Worm (Caenorhabditis elegans) whole organism, young adult: ENCODE results near the gene dtmk-1.

Source experiments
- B0261.1 ChIP-seq: sonication (generic microtip); optimal IDR thresholded peaks from 2 replicates; lab custom pipeline; 2016; ENCODE audit warnings: mild to moderate bottlenecking, missing genetic modification characterization, moderate library complexity, missing compliant biosample characterization
- C06A6.2 ChIP-seq: fragments of 200-800 bp; sonication (Bioruptor generic); conservative IDR thresholded peaks from 2 replicates; pipeline ENCODE4 v1.3.6; 2022; ENCODE audit warnings: missing genetic modification characterization, missing compliant biosample characterization
- C17E4.6 ChIP-seq: fragments of 200-800 bp; sonication (Bioruptor generic); IDR thresholded peaks from 2 replicates; pipeline ENCODE4 v1.3.6; 2022; ENCODE audit warnings: missing genetic modification reagents, missing genetic modification characterization, missing compliant biosample characterization
- F10E7.11 ChIP-seq: sonication (generic microtip); optimal IDR thresholded peaks from 2 replicates; lab custom pipeline; 2017; ENCODE audit warnings: mild to moderate bottlenecking, missing genetic modification characterization, moderate library complexity, missing compliant biosample characterization
- F55B11.4 ChIP-seq: sonication (generic microtip); optimal IDR thresholded peaks from 2 replicates; lab custom pipeline; 2016; ENCODE audit warnings: missing compliant biosample characterization, missing genetic modification characterization, borderline replicate concordance; ENCODE audit not compliant: insufficient read depth
- K12H6.12 ChIP-seq: fragments of 200-800 bp; sonication (Bioruptor generic); optimal IDR thresholded peaks from 2 replicates; lab custom pipeline; 2018; ENCODE audit warnings: mild to moderate bottlenecking, missing genetic modification characterization, missing compliant biosample characterization
- Y56A3A.18 ChIP-seq: fragments of 200-800 bp; sonication (Bioruptor generic); IDR thresholded peaks from 2 replicates; pipeline ENCODE4 v1.3.6; 2022; ENCODE audit warnings: missing genetic modification reagents, missing genetic modification characterization, missing compliant biosample characterization
- ama-1 ChIP-seq, 3 experiments: fragments of 150-350 bp in 1 of 3; sonication (generic microtip) in 2 of 3; optimal IDR thresholded peaks; 2 replicates each; lab custom pipeline; 2014 to 2018; ENCODE audit warnings: missing biosample characterization in 2 of 3, missing genetic modification characterization in 2 of 3, missing genetic modification reagents in 2 of 3
- attf-3 ChIP-seq: fragments of 200-800 bp; sonication (Bioruptor generic); conservative IDR thresholded peaks from 2 replicates; pipeline ENCODE4 v1.3.6; 2022; ENCODE audit warnings: missing genetic modification reagents, missing genetic modification characterization, missing compliant biosample characterization
- ccch-3 ChIP-seq: fragments of 200-800 bp; sonication (Bioruptor generic); optimal IDR thresholded peaks from 2 replicates; lab custom pipeline; 2018; ENCODE audit warnings: mild to moderate bottlenecking, missing genetic modification characterization, missing compliant biosample characterization
- ceh-27 ChIP-seq: fragments of 200-800 bp; sonication (Bioruptor generic); optimal IDR thresholded peaks from 2 replicates; lab custom pipeline; 2018; ENCODE audit warnings: mild to moderate bottlenecking, missing genetic modification characterization, moderate library complexity, missing compliant biosample characterization
- ceh-91 ChIP-seq: fragments of 200-800 bp; sonication (Bioruptor generic); IDR thresholded peaks from 2 replicates; pipeline ENCODE4 v1.3.6; 2022; ENCODE audit warnings: missing genetic modification reagents, missing genetic modification characterization, missing compliant biosample characterization
- dpl-1 ChIP-seq: fragments of 150-350 bp; optimal IDR thresholded peaks from 2 replicates; lab custom pipeline; 2014; ENCODE audit warnings: missing biosample characterization, missing genetic modification reagents, missing genetic modification characterization
- egrh-3 ChIP-seq: fragments of 200-800 bp; sonication (Bioruptor generic); IDR thresholded peaks from 2 replicates; pipeline ENCODE4 v1.3.6; 2022; ENCODE audit warnings: missing genetic modification reagents, missing genetic modification characterization, missing compliant biosample characterization
- hrde-1 ChIP-seq: sonication (generic microtip); optimal IDR thresholded peaks from 2 replicates; lab custom pipeline; 2016; ENCODE audit warnings: missing genetic modification characterization, mild to moderate bottlenecking, missing compliant biosample characterization, moderate library complexity, missing genotype, missing genetic modification reagents, borderline replicate concordance
- lin-54 ChIP-seq: fragments of 200-800 bp; sonication (Bioruptor generic); optimal IDR thresholded peaks from 2 replicates; lab custom pipeline; 2018; ENCODE audit warnings: mild to moderate bottlenecking, missing genetic modification characterization, missing compliant biosample characterization
- lsl-1 ChIP-seq: fragments of 200-800 bp; sonication (Bioruptor generic); optimal IDR thresholded peaks from 2 replicates; lab custom pipeline; 2018; ENCODE audit warnings: mild to moderate bottlenecking, missing genetic modification characterization, moderate library complexity, missing compliant biosample characterization
- madf-3 ChIP-seq: fragments of 200-800 bp; sonication (Bioruptor generic); IDR thresholded peaks from 2 replicates; pipeline ENCODE4 v1.3.6; 2022; ENCODE audit warnings: missing genetic modification reagents, missing genetic modification characterization, missing compliant biosample characterization
- nfya-1 ChIP-seq: sonication (generic microtip); optimal IDR thresholded peaks from 2 replicates; lab custom pipeline; 2017; ENCODE audit warnings: antibody characterized with exemption, missing compliant biosample characterization, missing genetic modification characterization, borderline replicate concordance; ENCODE audit not compliant: insufficient read depth
- nfyb-1 ChIP-seq: fragments of 200-800 bp; sonication (Bioruptor generic); IDR thresholded peaks from 2 replicates; pipeline ENCODE4 v1.3.6; 2022; ENCODE audit warnings: missing genetic modification reagents, missing genetic modification characterization, missing compliant biosample characterization
- nhr-179 ChIP-seq: sonication (generic microtip); optimal IDR thresholded peaks from 2 replicates; lab custom pipeline; 2016; ENCODE audit warnings: mild to moderate bottlenecking, missing genetic modification characterization, missing compliant biosample characterization
- pha-4 ChIP-seq: fragments of 150-350 bp; sonication (generic microtip); optimal IDR thresholded peaks from 2 replicates; lab custom pipeline; 2014; ENCODE audit warnings: missing biosample characterization, missing genetic modification reagents, missing genetic modification characterization
- repo-1 ChIP-seq: sonication (generic microtip); optimal IDR thresholded peaks from 2 replicates; lab custom pipeline; 2017; ENCODE audit warnings: mild to moderate bottlenecking, missing genetic modification characterization, missing compliant biosample characterization
- snpc-4 ChIP-seq, 5 experiments: fragments of 150-350 bp in 1 of 5; sonication (generic microtip) in 4 of 5; optimal IDR thresholded peaks; 2 replicates each; lab custom pipeline; 2014 to 2018; ENCODE audit warnings: missing genetic modification characterization in 5 of 5, missing biosample characterization in 3 of 5, antibody characterized with exemption in 2 of 5, mild to moderate bottlenecking in 2 of 5, missing compliant biosample characterization in 2 of 5, missing genotype in 2 of 5, moderate library complexity in 2 of 5, missing genetic modification reagents in 1 of 5
- tbx-9 ChIP-seq: sonication (generic microtip); optimal IDR thresholded peaks from 2 replicates; lab custom pipeline; 2016; ENCODE audit warnings: borderline replicate concordance, missing genetic modification characterization, inconsistent platforms, missing compliant biosample characterization

dtmk-1 gene

DNA sequence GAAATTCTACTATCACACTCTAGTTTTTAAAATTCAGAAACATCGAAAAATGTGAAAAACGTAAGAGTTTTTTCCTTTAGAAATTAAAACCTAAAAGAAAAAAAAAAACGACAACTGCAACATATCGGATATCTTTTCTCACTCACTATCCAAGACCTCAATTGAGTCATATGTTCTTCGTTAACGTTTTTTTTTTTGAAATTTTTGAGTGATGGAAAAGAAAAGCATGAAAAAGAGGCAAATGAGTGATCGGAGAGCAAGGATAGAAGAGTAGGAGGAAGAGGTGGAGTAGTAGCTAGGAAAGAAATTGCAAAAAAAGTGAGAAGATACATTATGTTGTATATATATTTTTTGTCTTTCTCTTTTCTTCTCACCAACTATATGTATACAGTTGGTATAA, 22.6 kb upstream of the dtmk-1 start:
- TF ChIP-seq C17E4.6 (GFP tag; lab: Robert Waterston, UW), result no peak
- no peak for TF ChIP-seq dpl-1
- no peak for TF ChIP-seq F55B11.4 (tag; lab: Kevin White, UChicago)

DNA sequence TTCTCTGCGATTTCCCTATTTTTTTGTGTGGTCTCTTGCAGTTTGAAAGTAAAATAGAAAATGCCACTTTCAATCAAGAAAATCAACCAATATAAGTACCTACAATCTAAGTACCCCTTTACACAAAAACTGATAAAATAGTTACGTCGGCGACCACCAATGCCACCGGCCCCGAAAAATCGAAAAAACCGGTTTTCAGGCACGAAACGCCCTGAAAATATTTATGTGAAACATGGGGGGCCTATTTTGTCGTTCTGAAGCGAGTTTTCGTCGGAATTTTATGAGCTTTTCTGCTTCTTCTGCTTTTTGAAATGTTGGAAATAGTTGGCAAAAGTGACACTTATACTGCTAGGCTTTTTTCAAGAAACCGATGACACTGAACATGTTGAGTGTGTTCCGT, 21.7 kb upstream of the dtmk-1 start:
- TF ChIP-seq attf-3 (no peak), lsl-1 (GFP tag; lab: Kevin White, UChicago) (no peak), egrh-3 (GFP tag; lab: Robert Waterston, UW) (no peak), ccch-3 (GFP tag; lab: Kevin White, UChicago) (no peak), C06A6.2 (no peak)

DNA sequence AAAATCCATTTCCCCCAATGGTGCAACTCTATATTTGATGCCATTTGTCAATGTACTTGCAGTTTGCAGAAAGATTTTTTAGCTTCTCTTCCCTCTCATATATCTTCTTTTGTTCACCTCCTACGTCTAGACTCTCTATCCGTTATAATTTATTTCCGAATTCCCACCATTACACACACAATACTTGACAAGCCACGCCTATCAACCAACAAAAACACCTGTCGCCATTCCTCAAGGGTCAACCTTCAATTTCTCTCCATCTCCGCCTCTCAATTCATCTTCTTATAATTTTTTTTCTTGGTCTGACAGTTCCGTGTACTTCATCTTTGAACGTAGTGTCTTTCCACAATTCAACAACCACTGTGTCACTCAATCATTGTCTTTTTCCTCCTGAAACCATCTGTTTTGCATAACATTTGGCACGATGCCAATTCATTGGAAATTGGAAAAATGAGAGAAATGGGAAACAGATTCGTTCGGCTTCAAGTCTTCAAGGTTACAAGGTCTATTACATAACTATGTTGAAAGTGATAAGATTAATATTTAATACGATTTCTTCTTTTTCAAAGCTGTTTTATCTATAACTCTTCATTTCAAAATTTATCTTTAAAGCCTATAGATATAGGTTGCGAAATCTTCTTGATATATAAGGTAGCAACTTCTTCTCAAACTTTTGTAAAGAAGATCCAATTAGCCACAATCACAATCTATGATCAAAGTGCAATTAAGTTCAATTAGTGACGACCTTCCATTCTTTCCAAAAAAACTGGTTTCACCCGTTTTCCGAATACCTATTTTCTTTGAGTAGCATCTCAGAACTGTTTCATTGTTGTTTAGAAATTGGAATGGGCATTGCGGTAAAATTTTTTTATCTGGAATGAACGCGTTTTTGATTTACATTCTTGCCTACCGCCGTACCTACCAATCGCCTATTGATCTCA, 20.0 kb upstream of the dtmk-1 start:
- 0 out of 2 replicates have a peak, but pooled peaks have one; percentile 30 for TF ChIP-seq madf-3 (GFP tag; lab: Robert Waterston, UW)
- no peak for TF ChIP-seq ceh-91

DNA sequence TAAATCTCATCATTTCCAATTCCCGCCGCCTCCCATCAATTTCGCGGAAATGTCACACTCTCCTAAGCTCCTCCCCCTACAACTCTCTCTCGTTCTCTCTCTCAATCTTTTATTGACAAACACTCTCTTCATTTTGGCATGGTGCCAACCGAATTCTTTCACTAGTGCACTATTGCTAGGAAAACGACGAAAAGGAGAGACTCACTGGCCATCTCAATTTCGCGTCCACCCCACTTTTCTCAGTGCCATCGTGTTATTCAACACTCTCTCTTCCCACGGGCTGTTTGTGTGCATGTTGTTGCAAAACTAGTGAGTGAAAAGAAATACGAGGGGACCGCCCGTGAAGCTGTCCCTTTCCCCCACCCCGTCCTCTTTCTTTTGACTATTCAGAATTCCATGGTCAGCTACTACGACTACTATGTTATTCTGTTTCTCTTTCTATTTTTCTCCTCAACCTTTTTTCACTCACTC, 18.0 kb upstream of the dtmk-1 start:
- TF ChIP-seq ceh-27 (GFP tag; lab: Kevin White, UChicago), result peak; percentile 12
- TF ChIP-seq B0261.1 (tag; lab: Kevin White, UChicago), result no peak

DNA sequence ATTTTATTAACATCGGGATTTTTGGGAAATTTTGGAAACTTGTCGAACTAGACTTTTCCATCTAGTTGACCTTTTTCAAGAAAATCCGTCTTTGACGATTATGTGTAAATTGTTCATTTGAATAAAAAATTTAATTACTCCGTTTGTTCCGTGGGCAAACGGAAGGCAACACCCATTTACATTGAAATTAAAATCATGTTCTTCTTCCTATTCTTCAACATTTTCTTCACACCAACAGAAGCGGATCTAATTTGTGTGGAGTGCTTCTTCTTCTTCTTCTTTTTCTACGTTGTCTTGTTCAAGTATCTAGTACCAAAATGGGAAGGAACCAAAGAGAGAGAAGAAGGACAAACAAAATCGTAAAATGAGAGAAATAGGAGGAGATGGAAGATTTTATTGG, 15.5 kb upstream of the dtmk-1 start:
- TF ChIP-seq snpc-4 (GFP tag; optimal IDR thresholded peaks at IDR 0.05; lab: Kevin White, UChicago), result no peak
- no peak for TF ChIP-seq snpc-4 (tag; optimal IDR thresholded peaks at IDR 0.05; lab: Kevin White, UChicago)
- no peak for TF ChIP-seq hrde-1 (tag; lab: Kevin White, UChicago)
- no peak for TF ChIP-seq Y56A3A.18 (GFP tag; lab: Robert Waterston, UW)
- TF ChIP-seq nfyb-1 (GFP tag; lab: Robert Waterston, UW), result no peak
- no peak for TF ChIP-seq K12H6.12 (tag; lab: Kevin White, UChicago)
- no peak for TF ChIP-seq ama-1 (optimal IDR thresholded peaks at IDR 0.05; lab: Kevin White, UChicago)
- no peak for TF ChIP-seq ama-1 (GFP tag; optimal IDR thresholded peaks at IDR 0.05; lab: Kevin White, UChicago)
- TF ChIP-seq lin-54 (GFP tag; lab: Kevin White, UChicago), result no peak
- TF ChIP-seq nhr-179, result no peak
- TF ChIP-seq repo-1, result no peak
- TF ChIP-seq pha-4 (tag; lab: Kevin White, UChicago), result no peak
- TF ChIP-seq F10E7.11 (tag; lab: Kevin White, UChicago), result no peak
- no peak for TF ChIP-seq tbx-9 (tag; lab: Kevin White, UChicago)
- no peak for TF ChIP-seq F55B11.4 (tag; lab: Kevin White, UChicago)
- TF ChIP-seq, all 124 proteins: peak for 0

DNA sequence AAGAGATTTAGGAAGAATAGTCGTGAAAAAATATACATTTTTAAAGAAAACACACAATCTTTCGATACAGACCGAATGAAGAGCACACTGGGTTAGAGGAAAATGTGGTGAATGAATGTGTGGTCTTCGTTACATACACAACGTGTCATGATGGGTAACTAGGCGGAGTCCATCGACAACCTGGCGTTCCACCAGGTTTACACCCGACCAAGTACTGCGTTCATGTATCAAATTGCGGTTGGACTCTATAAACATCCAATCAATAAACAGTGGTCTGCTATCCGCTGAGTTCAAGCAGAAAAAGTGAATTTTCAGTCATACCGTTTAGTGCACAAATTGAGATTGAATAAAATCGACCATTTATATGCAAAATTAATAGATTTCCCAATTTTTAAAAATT, 14.9 kb upstream of the dtmk-1 start, which contains the start of gene sdz-38:
Gene sdz-38, minus strand, starts transcription at position 101 of the 400 bp plus-strand sequence.
- TF ChIP-seq nfya-1 (tag; lab: Kevin White, UChicago) (no peak), madf-3 (GFP tag; lab: Robert Waterston, UW) (0 out of 2 replicates have a peak, but pooled peaks have one; percentile 10)
- TF ChIP-seq, all 124 proteins: peak for 1
